Fruit fly (Drosophila melanogaster): ENCODE data around the gene CG17721.
A peak's percentile ranks its signal among the peaks of the same experiment; 100 is the strongest.

CG17721 gene

DNA sequence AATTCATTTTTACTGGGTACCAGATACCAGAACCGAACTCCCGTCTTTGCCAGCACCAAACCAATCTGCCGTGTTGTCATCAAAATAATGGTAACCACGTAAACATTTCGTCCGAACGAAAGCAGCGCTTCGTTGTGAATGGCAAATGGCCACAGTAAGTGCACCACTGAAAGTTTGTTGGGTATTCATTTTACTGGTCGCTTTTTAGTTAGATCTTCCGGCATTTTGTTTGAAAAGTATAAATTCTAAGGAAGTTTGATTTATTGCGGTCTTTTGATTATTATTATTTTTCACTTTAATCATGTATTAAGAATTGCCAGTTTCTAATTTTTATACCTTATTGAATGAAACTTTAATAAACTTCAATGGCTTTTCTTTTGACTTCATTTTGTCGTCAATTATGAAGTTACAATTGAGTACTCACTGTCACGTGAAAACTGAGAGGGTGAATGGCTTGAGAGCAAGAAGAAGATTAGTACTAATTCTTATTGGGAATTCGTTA lies 20.4 kb upstream of the CG17721 start, which contains the start of gene ZnT86D (continued):
- TF ChIP-seq HLH3B (GFP tag; IDR thresholded peaks at IDR 0.05) (no peak), CG1603 (tag; optimal IDR thresholded peaks at IDR 0.05) (peak; percentile 26), sna (GFP tag; IDR thresholded peaks at IDR 0.05; ENCODE audit: partially characterized antibody) (no peak), Ptx1 (GFP tag; IDR thresholded peaks at IDR 0.05) (peak; percentile 68), CG13894 (tag; optimal IDR thresholded peaks at IDR 0.05) (peak; percentile 79), CG6683 (GFP tag; optimal IDR thresholded peaks at IDR 0.05) (peak; percentile 22), MESR4 (GFP tag; optimal IDR thresholded peaks at IDR 0.05) (peak; percentile 55), so (GFP tag; IDR thresholded peaks at IDR 0.05) (no peak), Sox102F (GFP tag; optimal IDR thresholded peaks at IDR 0.05) (peak; percentile 58), Aef1 (GFP tag; IDR thresholded peaks at IDR 0.05) (peak; percentile 49; the same call in 2 of the 3 replicates), CG2712 (tag; optimal IDR thresholded peaks at IDR 0.05) (peak; percentile 78), CG10366 (GFP tag; IDR thresholded peaks at IDR 0.05) (peak; percentile 30; the same call in 1 of the 2 replicates), Elba2 (GFP tag; optimal IDR thresholded peaks at IDR 0.05) (peak; percentile 75), CG12104 (GFP tag; optimal IDR thresholded peaks at IDR 0.05) (peak; percentile 20), CG34224 (GFP tag; IDR thresholded peaks at IDR 0.05; ENCODE audit: partially characterized antibody) (no peak), danr (GFP tag; IDR thresholded peaks at IDR 0.05) (no peak), hth (optimal IDR thresholded peaks at IDR 0.05) (no peak), sc (optimal IDR thresholded peaks at IDR 0.05) (no peak), sc (GFP tag; optimal IDR thresholded peaks at IDR 0.05) (peak; percentile 3), lola (GFP tag; optimal IDR thresholded peaks at IDR 0.05) (peak in 1 of 3 experiments; percentile 46), z (GFP tag; IDR thresholded peaks at IDR 0.05) (no peak), sisA (GFP tag; IDR thresholded peaks at IDR 0.05) (peak; percentile 35; the same call in 1 of the 2 replicates), CG18011 (GFP tag; optimal IDR thresholded peaks at IDR 0.05) (peak; percentile 8), tx (GFP tag; optimal IDR thresholded peaks at IDR 0.05) (peak; percentile 45), CG15696 (tag; optimal IDR thresholded peaks at IDR 0.05) (peak; percentile 55), CG14441 (GFP tag; IDR thresholded peaks at IDR 0.05) (0 out of 2 replicates have a peak, but pooled peaks have one; percentile 23), psq (GFP tag; optimal IDR thresholded peaks at IDR 0.05) (no peak), CG10147 (GFP tag; optimal IDR thresholded peaks at IDR 0.05) (peak; percentile 79), CG10274 (GFP tag; optimal IDR thresholded peaks at IDR 0.05) (no peak), D (optimal IDR thresholded peaks at IDR 0.05) (no peak), D (GFP tag; optimal IDR thresholded peaks at IDR 0.05) (peak; percentile 12), lmd (GFP tag; IDR thresholded peaks at IDR 0.05) (peak; percentile 56; the same call in 1 of the 2 replicates), Lpt (GFP tag; optimal IDR thresholded peaks at IDR 0.05) (no peak), D19A (tag; optimal IDR thresholded peaks at IDR 0.05) (peak; percentile 60), B-H1 (GFP tag; IDR thresholded peaks at IDR 0.05) (no peak), twi (tag; optimal IDR thresholded peaks at IDR 0.05) (peak; percentile 29), tap (tag; optimal IDR thresholded peaks at IDR 0.05) (peak; percentile 43), mirr (GFP tag; optimal IDR thresholded peaks at IDR 0.05) (peak; percentile 10), Lim3 (GFP tag; IDR thresholded peaks at IDR 0.05) (no peak), CG30403 (GFP tag; optimal IDR thresholded peaks at IDR 0.05) (peak; percentile 59), Fer3 (tag; optimal IDR thresholded peaks at IDR 0.05) (peak; percentile 70), CrebB (tag; optimal IDR thresholded peaks at IDR 0.05) (peak; percentile 69), CG5245 (GFP tag; optimal IDR thresholded peaks at IDR 0.05) (peak; percentile 18), CoRest (tag; optimal IDR thresholded peaks at IDR 0.05) (peak; percentile 76), CTCF (GFP tag; optimal IDR thresholded peaks at IDR 0.05) (no peak), Rx (GFP tag; IDR thresholded peaks at IDR 0.05) (no peak), Blimp-1 (GFP tag; optimal IDR thresholded peaks at IDR 0.05) (peak; percentile 43), CG11723 (GFP tag; optimal IDR thresholded peaks at IDR 0.05) (no peak), bab2 (GFP tag; optimal IDR thresholded peaks at IDR 0.05) (peak; percentile 49), tll (GFP tag; optimal IDR thresholded peaks at IDR 0.05) (peak; percentile 18 to 88), CG11398 (GFP tag; optimal IDR thresholded peaks at IDR 0.05) (peak; percentile 2)
